ENCODE assay signal across 2 fruit fly cellular contexts in genomic region chr3R:31059036-31059806, dm6.
TF ChIP-seq lines count a peak whose summit lies in the region.

No protein-coding gene starts in this region.

TF ChIP-seq in whole organism, embryonic, 481 proteins besides CTCF, POLR2A, EP300 and RAD21 (continued from another document and continues in another):
- no peak for TF ChIP-seq Optix (GFP tag; IDR thresholded peaks at IDR 0.05; lab: Robert Waterston, UW)
- TF ChIP-seq CG4282 (GFP tag; optimal IDR thresholded peaks at IDR 0.05; lab: Kevin White, UChicago): no peak
- TF ChIP-seq CG17568 (GFP tag; optimal IDR thresholded peaks at IDR 0.05; lab: Kevin White, UChicago): peak; percentile 69
- TF ChIP-seq z (GFP tag; IDR thresholded peaks at IDR 0.05; lab: Robert Waterston, UW): no peak
- no peak for TF ChIP-seq CG8478 (optimal IDR thresholded peaks at IDR 0.05; lab: Kevin White, UChicago)
- TF ChIP-seq luna (GFP tag; optimal IDR thresholded peaks at IDR 0.05; lab: Kevin White, UChicago): no peak
- TF ChIP-seq CG6813 (GFP tag; optimal IDR thresholded peaks at IDR 0.05; lab: Kevin White, UChicago): peak; percentile 84
- TF ChIP-seq dati (GFP tag; IDR thresholded peaks at IDR 0.05; lab: Robert Waterston, UW): peak; percentile 61; the same call in 1 of the 2 replicates
- peak; percentile 67 for TF ChIP-seq grn (GFP tag; optimal IDR thresholded peaks at IDR 0.05; lab: Kevin White, UChicago)
- no peak for TF ChIP-seq Hr39 (optimal IDR thresholded peaks at IDR 0.05; lab: Kevin White, UChicago)
- peak; percentile 19 for TF ChIP-seq CG3838 (GFP tag; optimal IDR thresholded peaks at IDR 0.05; lab: Kevin White, UChicago)
- TF ChIP-seq lbe (GFP tag; optimal IDR thresholded peaks at IDR 0.05; lab: Kevin White, UChicago): peak; percentile 89
- peak; percentile 73 for TF ChIP-seq seq (GFP tag; IDR thresholded peaks at IDR 0.05; lab: Robert Waterston, UW)
- peak; percentile 54 for TF ChIP-seq Fer2 (tag; optimal IDR thresholded peaks at IDR 0.05; lab: Kevin White, UChicago)
- peak; percentile 84 for TF ChIP-seq slbo (GFP tag; IDR thresholded peaks at IDR 0.05; lab: Robert Waterston, UW)
- TF ChIP-seq CG18599 (GFP tag; optimal IDR thresholded peaks at IDR 0.05; lab: Kevin White, UChicago): peak; percentile 85
- no peak for TF ChIP-seq btn (GFP tag; optimal IDR thresholded peaks at IDR 0.05; lab: Kevin White, UChicago)
- TF ChIP-seq CG8924 (tag; optimal IDR thresholded peaks at IDR 0.05; lab: Kevin White, UChicago): peak; percentile 86
- peak; percentile 46 for TF ChIP-seq CG10462 (GFP tag; optimal IDR thresholded peaks at IDR 0.05; lab: Kevin White, UChicago)
- TF ChIP-seq jing (GFP tag; optimal IDR thresholded peaks at IDR 0.05; lab: Kevin White, UChicago): peak; percentile 72
- peak; percentile 74; the same call in 2 of the 3 replicates for TF ChIP-seq ase (GFP tag; IDR thresholded peaks at IDR 0.05; lab: Robert Waterston, UW)
- peak; percentile 59 for TF ChIP-seq Hr3 (GFP tag; optimal IDR thresholded peaks at IDR 0.05; lab: Kevin White, UChicago)
- TF ChIP-seq Usf (GFP tag; optimal IDR thresholded peaks at IDR 0.05; lab: Kevin White, UChicago): peak; percentile 40
- no peak for TF ChIP-seq tll (GFP tag; optimal IDR thresholded peaks at IDR 0.05; lab: Kevin White, UChicago)
- no peak for TF ChIP-seq CG9609 (GFP tag; optimal IDR thresholded peaks at IDR 0.05; lab: Kevin White, UChicago)
- peak; percentile 75 for TF ChIP-seq CG2875 (GFP tag; optimal IDR thresholded peaks at IDR 0.05; lab: Kevin White, UChicago)
- TF ChIP-seq YL-1 (GFP tag; optimal IDR thresholded peaks at IDR 0.05; lab: Kevin White, UChicago): no peak
- peak; percentile 18 for TF ChIP-seq stwl (tag; optimal IDR thresholded peaks at IDR 0.05; lab: Kevin White, UChicago)
- peak; percentile 85 for TF ChIP-seq D19A (tag; optimal IDR thresholded peaks at IDR 0.05; lab: Kevin White, UChicago)
- TF ChIP-seq Eip74EF (GFP tag; optimal IDR thresholded peaks at IDR 0.05; lab: Kevin White, UChicago): peak in 1 of 2 experiments; percentile 87
- TF ChIP-seq gsb-n (tag; optimal IDR thresholded peaks at IDR 0.05; lab: Kevin White, UChicago): peak; percentile 83
- peak; percentile 30 for TF ChIP-seq cg (GFP tag; optimal IDR thresholded peaks at IDR 0.05; lab: Kevin White, UChicago)
- peak; percentile 62 for TF ChIP-seq CG2120 (GFP tag; optimal IDR thresholded peaks at IDR 0.05; lab: Kevin White, UChicago)
- no peak for TF ChIP-seq BEAF-32 (GFP tag; optimal IDR thresholded peaks at IDR 0.05; lab: Kevin White, UChicago)
- peak; percentile 44 for TF ChIP-seq CG15514 (GFP tag; optimal IDR thresholded peaks at IDR 0.05; lab: Kevin White, UChicago)
- peak; percentile 42 for TF ChIP-seq sug (tag; optimal IDR thresholded peaks at IDR 0.05; lab: Kevin White, UChicago)
- TF ChIP-seq CG15696 (tag; optimal IDR thresholded peaks at IDR 0.05; lab: Kevin White, UChicago): peak; percentile 71
- TF ChIP-seq Ada2b (GFP tag; IDR thresholded peaks at IDR 0.05; lab: Robert Waterston, UW): peak; percentile 81
- no peak for TF ChIP-seq slp2 (GFP tag; optimal IDR thresholded peaks at IDR 0.05; lab: Kevin White, UChicago)
- peak; percentile 46 for TF ChIP-seq CG7271 (tag; optimal IDR thresholded peaks at IDR 0.05; lab: Kevin White, UChicago)
- TF ChIP-seq rib (GFP tag; IDR thresholded peaks at IDR 0.05; lab: Robert Waterston, UW): peak; percentile 61; the same call in 1 of the 2 replicates
- TF ChIP-seq stc (GFP tag; IDR thresholded peaks at IDR 0.05; lab: Robert Waterston, UW): peak; percentile 83
- no peak for TF ChIP-seq gsb (GFP tag; IDR thresholded peaks at IDR 0.05; lab: Robert Waterston, UW)
- TF ChIP-seq Oaz (GFP tag; IDR thresholded peaks at IDR 0.05; lab: Robert Waterston, UW): no peak
- TF ChIP-seq CG7745 (tag; optimal IDR thresholded peaks at IDR 0.05; lab: Kevin White, UChicago): no peak
- TF ChIP-seq CG9817 (tag; optimal IDR thresholded peaks at IDR 0.05; lab: Kevin White, UChicago): peak; percentile 73
- no peak; the same call in 2 of the 3 replicates for TF ChIP-seq sr (GFP tag; IDR thresholded peaks at IDR 0.05; lab: Robert Waterston, UW)
- peak; percentile 92 for TF ChIP-seq gem (tag; optimal IDR thresholded peaks at IDR 0.05; lab: Kevin White, UChicago)
- TF ChIP-seq vnd (GFP tag; IDR thresholded peaks at IDR 0.05; lab: Robert Waterston, UW; ENCODE audit: partially characterized antibody): no peak
- TF ChIP-seq CG10654 (GFP tag; optimal IDR thresholded peaks at IDR 0.05; lab: Kevin White, UChicago): peak; percentile 75
- TF ChIP-seq toy (GFP tag; IDR thresholded peaks at IDR 0.05; lab: Robert Waterston, UW): no peak
- TF ChIP-seq crol (GFP tag; IDR thresholded peaks at IDR 0.05; lab: Robert Waterston, UW): peak; percentile 81
- TF ChIP-seq dimm (GFP tag; IDR thresholded peaks at IDR 0.05; lab: Robert Waterston, UW): no peak
- TF ChIP-seq maf-S (GFP tag; optimal IDR thresholded peaks at IDR 0.05; lab: Kevin White, UChicago): no peak
- TF ChIP-seq CG1602 (GFP tag; optimal IDR thresholded peaks at IDR 0.05; lab: Kevin White, UChicago): peak; percentile 60
- TF ChIP-seq CG9437 (GFP tag; optimal IDR thresholded peaks at IDR 0.05; lab: Kevin White, UChicago): peak; percentile 79
- peak in 1 of 2 experiments; percentile 89 for TF ChIP-seq eve (GFP tag; optimal IDR thresholded peaks at IDR 0.05; lab: Kevin White, UChicago)
- TF ChIP-seq fd64A (GFP tag; optimal IDR thresholded peaks at IDR 0.05; lab: Kevin White, UChicago): peak; percentile 81
- peak; percentile 43 for TF ChIP-seq D19B (GFP tag; optimal IDR thresholded peaks at IDR 0.05; lab: Kevin White, UChicago)
- peak; percentile 92 for TF ChIP-seq CG17359 (tag; optimal IDR thresholded peaks at IDR 0.05; lab: Kevin White, UChicago)
- TF ChIP-seq CG13624 (GFP tag; optimal IDR thresholded peaks at IDR 0.05; lab: Kevin White, UChicago): no peak
- peak; percentile 74 for TF ChIP-seq CG18764 (GFP tag; optimal IDR thresholded peaks at IDR 0.05; lab: Kevin White, UChicago)
- peak; percentile 45 for TF ChIP-seq CG10543 (GFP tag; optimal IDR thresholded peaks at IDR 0.05; lab: Kevin White, UChicago)
- peak; percentile 90 for TF ChIP-seq CG7839 (tag; optimal IDR thresholded peaks at IDR 0.05; lab: Kevin White, UChicago)
- TF ChIP-seq Asciz (GFP tag; optimal IDR thresholded peaks at IDR 0.05; lab: Kevin White, UChicago): peak; percentile 87
- peak; percentile 52 for TF ChIP-seq cato (GFP tag; optimal IDR thresholded peaks at IDR 0.05; lab: Kevin White, UChicago; ENCODE audit: borderline replicate concordance)

TF ChIP-seq in whole organism, prepupa, 60 proteins besides CTCF, POLR2A, EP300 and RAD21 (continued from another document):
- TF ChIP-seq CG9139 (GFP tag; optimal IDR thresholded peaks at IDR 0.05; lab: Kevin White, UChicago) (peak; percentile 48), eg (GFP tag; IDR thresholded peaks at IDR 0.05; lab: Robert Waterston, UW) (peak; percentile 84), achi (GFP tag; optimal IDR thresholded peaks at IDR 0.05; lab: Kevin White, UChicago) (peak; percentile 89), Gug (GFP tag; IDR thresholded peaks at IDR 0.05; lab: Robert Waterston, UW) (peak; percentile 69), CG11762 (GFP tag; optimal IDR thresholded peaks at IDR 0.05; lab: Kevin White, UChicago; ENCODE audit: insufficient read depth) (peak; percentile 84), Met (GFP tag; optimal IDR thresholded peaks at IDR 0.05; lab: Kevin White, UChicago) (peak; percentile 89), fd85E (GFP tag; optimal IDR thresholded peaks at IDR 0.05; lab: Kevin White, UChicago) (peak; percentile 63), fkh (GFP tag; optimal IDR thresholded peaks at IDR 0.05; lab: Kevin White, UChicago) (peak; percentile 76), svp (GFP tag; lab: Kevin White, UChicago) (peak; percentile 93)
